Fruit fly (Drosophila melanogaster) whole organism, wandering third instar larva: ENCODE measurements around the gene CG13907.

Experiments
- Abd-B ChIP-seq: fragments of >200 bp; optimal IDR thresholded peaks from 2 replicates; lab custom pipeline; 2017; ENCODE audit warnings: missing biosample characterization, missing genetic modification characterization
- CG32264 ChIP-seq: fragments of 200-800 bp; sonication (Bioruptor generic); optimal IDR thresholded peaks from 2 replicates; lab custom pipeline; 2016; ENCODE audit warnings: missing biosample characterization, missing genetic modification characterization
- CG9705 ChIP-seq: fragments of 200-800 bp; sonication (Bioruptor generic); optimal IDR thresholded peaks from 2 replicates; lab custom pipeline; 2018; ENCODE audit warnings: missing biosample characterization, mild to moderate bottlenecking, missing genetic modification characterization
- CrebA ChIP-seq: fragments of 200-800 bp; sonication (Bioruptor generic); optimal IDR thresholded peaks from 2 replicates; lab custom pipeline; 2016; ENCODE audit warnings: missing biosample characterization, mild to moderate bottlenecking, missing genetic modification characterization, borderline replicate concordance
- Dif ChIP-seq: fragments of 200-275, 200-300 bp; sonication (Bioruptor generic); optimal IDR thresholded peaks from 2 replicates; lab custom pipeline; 2018; ENCODE audit warnings: missing biosample characterization, missing genetic modification characterization; ENCODE audit not compliant: partially characterized antibody
- GATAd ChIP-seq: sonication (Bioruptor generic); optimal IDR thresholded peaks from 2 replicates; lab custom pipeline; 2016; ENCODE audit warnings: missing biosample characterization, missing genetic modification characterization
- HLH106 ChIP-seq: fragments of 200-800 bp; optimal IDR thresholded peaks from 3 replicates; lab custom pipeline; 2019; ENCODE audit warnings: missing biosample characterization, mild to moderate bottlenecking, missing genetic modification characterization, moderate library complexity
- Hnf4 ChIP-seq: fragments of 200-800 bp; sonication (Bioruptor generic); optimal IDR thresholded peaks from 2 replicates; lab custom pipeline; 2016; ENCODE audit warnings: missing biosample characterization, mild to moderate bottlenecking, missing genetic modification characterization
- Hr78 ChIP-seq: fragments of >200 bp; optimal IDR thresholded peaks from 2 replicates; lab custom pipeline; 2017; ENCODE audit warnings: missing biosample characterization, missing genetic modification characterization
- Hr83 ChIP-seq: fragments of 200-300 bp; sonication (Bioruptor generic); optimal IDR thresholded peaks from 2 replicates; lab custom pipeline; 2016; ENCODE audit warnings: missing biosample characterization, mild to moderate bottlenecking, missing genetic modification characterization, moderate library complexity; ENCODE audit not compliant: poor library complexity, severe bottlenecking
- Jra ChIP-seq: sonication (Bioruptor generic); optimal IDR thresholded peaks from 2 replicates; lab custom pipeline; 2016; ENCODE audit warnings: missing biosample characterization, missing genetic modification characterization
- Myc ChIP-seq: fragments of >200 bp; optimal IDR thresholded peaks from 2 replicates; lab custom pipeline; 2017
- N ChIP-seq: fragments of >200 bp; optimal IDR thresholded peaks from 2 replicates; lab custom pipeline; 2018; ENCODE audit warnings: missing biosample characterization, missing external identifiers, missing genetic modification characterization
- OdsH ChIP-seq: fragments of 200-800 bp; sonication (Bioruptor generic); optimal IDR thresholded peaks from 2 replicates; lab custom pipeline; 2016; ENCODE audit warnings: missing biosample characterization, mild to moderate bottlenecking, missing genetic modification characterization
- Rel ChIP-seq, 2 experiments: fragments of 200-800 bp; sonication (Bioruptor generic) in 1 of 2; optimal IDR thresholded peaks; 2 replicates in 1 of 2; 3 replicates in 1 of 2; lab custom pipeline; 2016 to 2019; ENCODE audit warnings: mild to moderate bottlenecking in 2 of 2, missing biosample characterization in 2 of 2, missing genetic modification characterization in 2 of 2, moderate library complexity in 1 of 2
- Sp1 ChIP-seq: fragments of 200-800 bp; sonication (Bioruptor generic); optimal IDR thresholded peaks from 3 replicates; lab custom pipeline; 2019; ENCODE audit warnings: missing biosample characterization, mild to moderate bottlenecking, missing genetic modification characterization, moderate library complexity
- br ChIP-seq: fragments of 200-800 bp; sonication (Bioruptor generic); optimal IDR thresholded peaks from 2 replicates; lab custom pipeline; 2016; ENCODE audit warnings: missing biosample characterization, missing genetic modification characterization
- brk ChIP-seq: fragments of 200-800 bp; sonication (Bioruptor generic); optimal IDR thresholded peaks from 2 replicates; lab custom pipeline; 2016; ENCODE audit warnings: missing biosample characterization, mild to moderate bottlenecking, missing genetic modification characterization
- dl ChIP-seq, 2 experiments: fragments of 175-275, 200-275 bp in 1 of 2; fragments of 200-275 bp in 1 of 2; sonication (Bioruptor generic); optimal IDR thresholded peaks; lab custom pipeline; 2018; ENCODE audit warnings: mild to moderate bottlenecking in 2 of 2, missing biosample characterization in 2 of 2, missing genetic modification characterization in 2 of 2, moderate library complexity in 2 of 2; ENCODE audit not compliant: partially characterized antibody in 2 of 2, insufficient read depth in 1 of 2
- dmrt93B ChIP-seq: fragments of 200-800 bp; sonication (Bioruptor generic); optimal IDR thresholded peaks from 2 replicates; lab custom pipeline; 2018; ENCODE audit warnings: missing biosample characterization, mild to moderate bottlenecking, missing genetic modification characterization
- foxo ChIP-seq, 2 experiments: fragments of 200-800 bp; sonication (Bioruptor generic); optimal IDR thresholded peaks; 2 replicates in 1 of 2; 3 replicates in 1 of 2; lab custom pipeline; 2016 to 2017; ENCODE audit warnings: missing biosample characterization in 2 of 2, missing genetic modification characterization in 2 of 2
- fru ChIP-seq: fragments of 200-800 bp; sonication (Bioruptor generic); optimal IDR thresholded peaks from 3 replicates; lab custom pipeline; 2016; ENCODE audit warnings: missing biosample characterization, mild to moderate bottlenecking, missing genetic modification characterization
- h ChIP-seq: fragments of 200-800 bp; sonication (Bioruptor generic); optimal IDR thresholded peaks from 3 replicates; lab custom pipeline; 2016; ENCODE audit warnings: missing biosample characterization, mild to moderate bottlenecking, missing genetic modification characterization
- lola ChIP-seq: fragments of >200 bp; optimal IDR thresholded peaks from 2 replicates; lab custom pipeline; 2017; ENCODE audit warnings: missing biosample characterization, missing genetic modification characterization
- pan ChIP-seq: fragments of >200 bp; optimal IDR thresholded peaks from 2 replicates; lab custom pipeline; 2017
- psq ChIP-seq: fragments of 200-800 bp; sonication (Bioruptor generic); optimal IDR thresholded peaks from 3 replicates; lab custom pipeline; 2017; ENCODE audit warnings: missing biosample characterization, mild to moderate bottlenecking, missing genetic modification characterization, moderate library complexity
- rgr ChIP-seq: fragments of 200-800 bp; sonication (Bioruptor generic); optimal IDR thresholded peaks from 3 replicates; lab custom pipeline; 2016; ENCODE audit warnings: missing biosample characterization, mild to moderate bottlenecking, missing genetic modification characterization
- sage ChIP-seq: fragments of 200-800 bp; sonication (Bioruptor generic); optimal IDR thresholded peaks from 2 replicates; lab custom pipeline; 2016; ENCODE audit warnings: missing biosample characterization, mild to moderate bottlenecking, missing genetic modification characterization
- usp ChIP-seq: fragments of >200 bp; optimal IDR thresholded peaks from 2 replicates; lab custom pipeline; 2017; ENCODE audit warnings: missing biosample characterization, missing genetic modification characterization
- woc ChIP-seq: sonication (Bioruptor generic); optimal IDR thresholded peaks from 2 replicates; lab custom pipeline; 2016; ENCODE audit warnings: missing biosample characterization, mild to moderate bottlenecking, missing genetic modification characterization

Gene CG13907

dm6 chr3L:902598-902997, 20.8 kb upstream of the CG13907 start, which contains the start of gene mat:
TSS of gene mat (plus strand) at chr3L:902898.
- TF ChIP-seq Rel (GFP tag; optimal IDR thresholded peaks at IDR 0.05; lab: Kevin White, UChicago) (no peak), Rel (tag; optimal IDR thresholded peaks at IDR 0.05; lab: Kevin White, UChicago) (no peak), psq (GFP tag; lab: Kevin White, UChicago) (no peak), CG9705 (no peak), Sp1 (GFP tag; lab: Kevin White, UChicago) (no peak), usp (GFP tag; lab: Kevin White, UChicago) (no peak), Abd-B (GFP tag; lab: Kevin White, UChicago) (no peak), Jra (GFP tag; lab: Kevin White, UChicago) (no peak)

DNA sequence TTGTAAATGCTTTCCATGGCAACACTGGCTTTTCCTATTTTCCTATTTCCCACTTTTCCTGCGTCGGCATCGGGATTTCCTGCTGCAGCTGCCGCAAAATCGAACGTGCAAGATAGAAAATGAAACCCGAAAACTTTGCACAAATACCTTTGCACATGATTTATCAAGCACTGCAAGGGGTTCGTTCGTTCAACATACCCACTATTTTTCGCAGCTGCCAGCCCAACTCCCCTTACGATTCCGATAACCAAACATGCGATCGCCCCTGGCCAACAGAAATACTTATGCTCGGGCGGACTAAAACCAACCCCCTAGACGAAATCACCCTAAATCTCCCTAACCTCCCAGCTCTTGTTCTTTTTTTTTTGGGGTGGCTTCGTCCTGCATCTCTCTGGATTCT, 19.6 kb upstream of the CG13907 start:
- no peak for TF ChIP-seq CG9705
- no peak for TF ChIP-seq CG32264 (GFP tag; lab: Kevin White, UChicago)
- TF ChIP-seq fru (GFP tag; lab: Kevin White, UChicago) = no peak
- TF ChIP-seq rgr (GFP tag; lab: Kevin White, UChicago) = no peak
- TF ChIP-seq woc (GFP tag; lab: Kevin White, UChicago) = no peak
- TF ChIP-seq Hr78 (GFP tag; lab: Kevin White, UChicago) = no peak
- no peak for TF ChIP-seq usp (GFP tag; lab: Kevin White, UChicago)
- TF ChIP-seq dmrt93B (GFP tag; lab: Kevin White, UChicago) = no peak
- no peak for TF ChIP-seq lola (GFP tag; lab: Kevin White, UChicago)

dm6 chr3L:900466-901249, 18.8 kb upstream of the CG13907 start:
- TF ChIP-seq Jra (GFP tag; lab: Kevin White, UChicago) (no peak), GATAd (GFP tag; lab: Kevin White, UChicago) (no peak), br (GFP tag; lab: Kevin White, UChicago) (no peak), Dif (GFP tag; lab: Kevin White, UChicago) (no peak), fru (GFP tag; lab: Kevin White, UChicago) (no peak), sage (GFP tag; lab: Kevin White, UChicago) (no peak), h (GFP tag; lab: Kevin White, UChicago) (no peak), Abd-B (GFP tag; lab: Kevin White, UChicago) (no peak), brk (GFP tag; lab: Kevin White, UChicago) (no peak), Hnf4 (GFP tag; lab: Kevin White, UChicago) (no peak), Rel (GFP tag; optimal IDR thresholded peaks at IDR 0.05; lab: Kevin White, UChicago) (no peak), Rel (tag; optimal IDR thresholded peaks at IDR 0.05; lab: Kevin White, UChicago) (no peak), N (GFP tag; lab: Kevin White, UChicago) (no peak), dl (GFP tag; optimal IDR thresholded peaks at IDR 0.05; lab: Kevin White, UChicago; ENCODE audit: insufficient read depth in 1 of 2, partially characterized antibody in 2 of 2) (no peak), pan (lab: Kevin White, UChicago) (no peak), OdsH (no peak), CrebA (GFP tag; lab: Kevin White, UChicago) (no peak), Hr83 (GFP tag; lab: Kevin White, UChicago) (no peak), foxo (GFP tag; optimal IDR thresholded peaks at IDR 0.05; lab: Kevin White, UChicago) (no peak), HLH106 (tag; lab: Kevin White, UChicago) (no peak)

DNA sequence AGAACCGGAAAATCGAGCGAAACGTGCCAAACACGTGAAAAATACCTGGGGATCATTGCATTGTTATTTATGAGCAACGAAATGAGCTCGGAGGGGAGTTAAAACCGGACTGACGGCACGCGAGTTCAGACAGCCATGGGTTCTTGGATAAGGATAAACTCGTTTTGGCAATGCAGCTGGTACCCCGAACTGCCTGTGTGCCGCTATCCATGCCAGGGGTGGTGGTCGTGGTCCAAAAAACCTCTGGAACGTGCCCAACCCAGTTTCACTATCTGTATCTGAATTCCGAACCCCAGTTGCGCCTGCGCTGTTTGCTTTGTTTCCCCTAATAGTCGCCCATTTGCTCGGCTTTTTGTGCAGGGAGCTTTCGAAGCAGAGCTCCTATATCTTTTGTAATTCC, 17.5 kb upstream of the CG13907 start:
- TF ChIP-seq pan (lab: Kevin White, UChicago) (no peak), Rel (GFP tag; optimal IDR thresholded peaks at IDR 0.05; lab: Kevin White, UChicago) (no peak), Rel (tag; optimal IDR thresholded peaks at IDR 0.05; lab: Kevin White, UChicago) (no peak), woc (GFP tag; lab: Kevin White, UChicago) (no peak), Myc (lab: Kevin White, UChicago) (no peak), psq (GFP tag; lab: Kevin White, UChicago) (no peak), Dif (GFP tag; lab: Kevin White, UChicago) (no peak)
